Worm (Caenorhabditis elegans) whole organism, L3 larva: ENCODE results near the gene C49C8.5.

Source experiments
- R02D3.7 ChIP-seq: fragments of 150-350 bp; optimal IDR thresholded peaks from 2 replicates; lab custom pipeline; 2014; ENCODE audit warnings: missing biosample characterization, missing genetic modification characterization
- ZK546.5 ChIP-seq: sonication (generic microtip); optimal IDR thresholded peaks from 2 replicates; lab custom pipeline; 2017; ENCODE audit warnings: missing biosample characterization, missing genetic modification characterization
- ceh-16 ChIP-seq: sonication (generic microtip); optimal IDR thresholded peaks from 2 replicates; lab custom pipeline; 2017; ENCODE audit warnings: missing biosample characterization, missing genetic modification characterization
- ceh-28 ChIP-seq: fragments of 150-350 bp; optimal IDR thresholded peaks from 2 replicates; lab custom pipeline; 2014; ENCODE audit warnings: missing biosample characterization, missing genetic modification reagents, missing genetic modification characterization
- ceh-9 ChIP-seq: sonication (generic microtip); optimal IDR thresholded peaks from 2 replicates; lab custom pipeline; 2018; ENCODE audit warnings: missing biosample characterization, missing genetic modification characterization
- daf-12 ChIP-seq: fragments of 150-350 bp; optimal IDR thresholded peaks from 2 replicates; lab custom pipeline; 2014; ENCODE audit warnings: missing biosample characterization, missing genetic modification reagents, missing genetic modification characterization
- egl-27 ChIP-seq: sonication (generic microtip); optimal IDR thresholded peaks from 4 replicates; lab custom pipeline; 2017; ENCODE audit warnings: missing biosample characterization, missing genetic modification reagents, missing genetic modification characterization
- egl-5 ChIP-seq: fragments of 150-350 bp; optimal IDR thresholded peaks from 2 replicates; lab custom pipeline; 2017; ENCODE audit warnings: missing biosample characterization, missing genetic modification reagents, missing genetic modification characterization, inconsistent platforms
- elt-2 ChIP-seq: sonication (generic microtip); optimal IDR thresholded peaks from 2 replicates; lab custom pipeline; 2016; ENCODE audit warnings: missing genetic modification reagents, mild to moderate bottlenecking, missing genetic modification characterization, missing compliant biosample characterization
- elt-3 ChIP-seq, 3 experiments: fragments of 150-350 bp in 1 of 3; sonication (generic microtip) in 2 of 3; optimal IDR thresholded peaks; 2 replicates in 2 of 3; 4 replicates in 1 of 3; lab custom pipeline; 2014 to 2017; ENCODE audit warnings: missing biosample characterization in 3 of 3, missing genetic modification characterization in 3 of 3
- fos-1 ChIP-seq: fragments of 150-350 bp; optimal IDR thresholded peaks from 2 replicates; lab custom pipeline; 2014; ENCODE audit warnings: missing biosample characterization, missing genetic modification characterization
- hmg-11 ChIP-seq: sonication (generic microtip); optimal IDR thresholded peaks from 2 replicates; lab custom pipeline; 2016; ENCODE audit warnings: missing genetic modification characterization, missing compliant biosample characterization
- jun-1 ChIP-seq: fragments of 150-350 bp; optimal IDR thresholded peaks from 2 replicates; lab custom pipeline; 2014; ENCODE audit warnings: missing biosample characterization, missing genetic modification reagents, missing genetic modification characterization
- lin-15B ChIP-seq: fragments of 150-350 bp; optimal IDR thresholded peaks from 2 replicates; lab custom pipeline; 2014; ENCODE audit warnings: missing biosample characterization, missing genetic modification characterization
- lin-39 ChIP-seq: fragments of 150-350 bp; optimal IDR thresholded peaks from 2 replicates; lab custom pipeline; 2018; ENCODE audit warnings: missing biosample characterization, missing genetic modification reagents, missing genetic modification characterization
- lsy-12 ChIP-seq: sonication (generic microtip); optimal IDR thresholded peaks from 2 replicates; lab custom pipeline; 2016; ENCODE audit warnings: mild to moderate bottlenecking, missing genetic modification characterization, missing compliant biosample characterization
- mdl-1 ChIP-seq: fragments of 150-350 bp; optimal IDR thresholded peaks from 2 replicates; lab custom pipeline; 2014; ENCODE audit warnings: missing biosample characterization, missing genetic modification characterization
- mml-1 ChIP-seq: fragments of 150-350 bp; sonication (generic microtip); optimal IDR thresholded peaks from 3 replicates; lab custom pipeline; 2014; ENCODE audit warnings: missing biosample characterization, missing genetic modification characterization
- nfya-1 ChIP-seq: sonication (generic microtip); optimal IDR thresholded peaks from 2 replicates; lab custom pipeline; 2017; ENCODE audit warnings: missing genetic modification characterization, mild to moderate bottlenecking, missing compliant biosample characterization, antibody characterized with exemption, moderate library complexity; ENCODE audit not compliant: insufficient read depth
- nhr-11 ChIP-seq: fragments of 150-350 bp; optimal IDR thresholded peaks from 2 replicates; lab custom pipeline; 2014; ENCODE audit warnings: missing biosample characterization, missing genetic modification characterization
- nhr-237 ChIP-seq: fragments of 150-350 bp; optimal IDR thresholded peaks from 2 replicates; lab custom pipeline; 2014; ENCODE audit warnings: missing biosample characterization, missing genetic modification characterization
- nhr-28 ChIP-seq: fragments of 150-350 bp; optimal IDR thresholded peaks from 2 replicates; lab custom pipeline; 2014; ENCODE audit warnings: missing biosample characterization, missing genetic modification characterization
- nhr-67 ChIP-seq: fragments of 150-350 bp; optimal IDR thresholded peaks from 2 replicates; lab custom pipeline; 2014; ENCODE audit warnings: missing biosample characterization, missing genetic modification characterization
- nhr-76 ChIP-seq: fragments of 150-350 bp; sonication (generic microtip); optimal IDR thresholded peaks from 5 replicates; lab custom pipeline; 2014; ENCODE audit warnings: missing biosample characterization, missing genetic modification characterization
- nhr-77 ChIP-seq: fragments of 150-350 bp; optimal IDR thresholded peaks from 2 replicates; lab custom pipeline; 2014; ENCODE audit warnings: missing biosample characterization, missing genetic modification characterization
- pha-4 ChIP-seq: fragments of 150-350 bp; optimal IDR thresholded peaks from 2 replicates; lab custom pipeline; 2014; ENCODE audit warnings: missing biosample characterization, missing genetic modification reagents, missing genetic modification characterization
- sea-2 ChIP-seq: fragments of 150-350 bp; sonication (generic microtip); optimal IDR thresholded peaks from 4 replicates; lab custom pipeline; 2014; ENCODE audit warnings: missing biosample characterization, missing genetic modification reagents, missing genetic modification characterization
- snpc-4 ChIP-seq: fragments of 150-350 bp; optimal IDR thresholded peaks from 2 replicates; lab custom pipeline; 2014; ENCODE audit warnings: missing biosample characterization, missing genetic modification characterization
- unc-39 ChIP-seq: sonication (generic microtip); optimal IDR thresholded peaks from 4 replicates; lab custom pipeline; 2017; ENCODE audit warnings: missing biosample characterization, missing genetic modification characterization
- ztf-11 ChIP-seq: fragments of 150-350 bp; optimal IDR thresholded peaks from 2 replicates; lab custom pipeline; 2014; ENCODE audit warnings: missing biosample characterization, missing genetic modification characterization
- ztf-4 ChIP-seq: fragments of 150-350 bp; optimal IDR thresholded peaks from 2 replicates; lab custom pipeline; 2014; ENCODE audit warnings: missing biosample characterization, missing genetic modification characterization

The C49C8.5 gene

ce11 chrIV:8673733-8674375 lies 20.4 kb upstream of the C49C8.5 start:
- no peak for TF ChIP-seq mml-1
- no peak for TF ChIP-seq R02D3.7 (tag; lab: Kevin White, UChicago)
- TF ChIP-seq sea-2 (GFP tag; lab: Kevin White, UChicago), result no peak
- no peak for TF ChIP-seq lsy-12 (tag; lab: Kevin White, UChicago)

- TF ChIP-seq lin-15B (tag; lab: Kevin White, UChicago), result no peak
- no peak for TF ChIP-seq daf-12 (tag; lab: Kevin White, UChicago)
- TF ChIP-seq snpc-4 (tag; lab: Kevin White, UChicago), result no peak
- no peak for TF ChIP-seq nhr-77 (tag; lab: Kevin White, UChicago)
- TF ChIP-seq nhr-28 (tag; lab: Kevin White, UChicago), result no peak
- TF ChIP-seq egl-27 (tag; lab: Kevin White, UChicago), result no peak
- no peak for TF ChIP-seq nfya-1 (tag; lab: Kevin White, UChicago)
- TF ChIP-seq ztf-11, result no peak
Observed at ce11 chrIV:8668635-8669034, 15.2 kb upstream of the C49C8.5 start, which contains the start of gene cdh-5. Gene cdh-5 (plus strand): TSS chrIV:8668935.

ce11 chrIV:8665778-8666177 lies 12.3 kb upstream of the C49C8.5 start:
- TF ChIP-seq R02D3.7 (tag; lab: Kevin White, UChicago) (peak; percentile 79), elt-3 (tag; optimal IDR thresholded peaks at IDR 0.05; lab: Kevin White, UChicago) (no peak)

- TF ChIP-seq egl-5 (tag; lab: Kevin White, UChicago) (no peak), ceh-28 (tag; lab: Kevin White, UChicago) (no peak), unc-39 (tag; lab: Kevin White, UChicago) (no peak), R02D3.7 (tag; lab: Kevin White, UChicago) (no peak), fos-1 (tag; lab: Kevin White, UChicago) (no peak), ztf-11 (no peak), nhr-67 (tag; lab: Kevin White, UChicago) (no peak), ceh-16 (tag; lab: Kevin White, UChicago) (no peak), snpc-4 (tag; lab: Kevin White, UChicago) (no peak), nhr-237 (no peak), daf-12 (tag; lab: Kevin White, UChicago) (no peak)
Observed at ce11 chrIV:8658122-8658521, 4.7 kb upstream of the C49C8.5 start, which contains the start of gene C49C8.6. Gene C49C8.6 (minus strand): TSS chrIV:8658222.

- TF ChIP-seq ztf-4 (tag; lab: Kevin White, UChicago), result no peak
- no peak for TF ChIP-seq nhr-28 (tag; lab: Kevin White, UChicago)
- TF ChIP-seq nhr-76 (tag; lab: Kevin White, UChicago), result no peak
- TF ChIP-seq nhr-11 (tag; lab: Kevin White, UChicago), result no peak
- no peak for TF ChIP-seq nhr-67 (tag; lab: Kevin White, UChicago)
- TF ChIP-seq hmg-11 (tag; lab: Kevin White, UChicago), result no peak
- no peak for TF ChIP-seq lin-15B (tag; lab: Kevin White, UChicago)
- TF ChIP-seq mdl-1 (tag; lab: Kevin White, UChicago), result no peak
- TF ChIP-seq elt-2 (tag; lab: Kevin White, UChicago), result peak; percentile 30
- TF ChIP-seq, all 47 proteins: peak for 1
Observed at ce11 chrIV:8654115-8654628, 708 bp upstream of the C49C8.5 start, which contains the start of gene C49C8.1. Gene C49C8.1 (plus strand): TSS chrIV:8654578.

- no peak for TF ChIP-seq jun-1 (tag; lab: Kevin White, UChicago)
Observed at ce11 chrIV:8651835-8652234, 1.6 kb downstream of the C49C8.5 start, which contains the start of gene C49C8.8. Gene C49C8.8 (plus strand): TSS chrIV:8652135.

- TF ChIP-seq ZK546.5 (tag; lab: Kevin White, UChicago), result no peak
- TF ChIP-seq pha-4 (tag; lab: Kevin White, UChicago), result peak; percentile 60
- peak; percentile 56 for TF ChIP-seq elt-2 (tag; lab: Kevin White, UChicago)
- TF ChIP-seq ceh-9, result no peak
- no peak for TF ChIP-seq sea-2 (GFP tag; lab: Kevin White, UChicago)
- TF ChIP-seq lin-39 (tag; lab: Kevin White, UChicago), result no peak
- TF ChIP-seq egl-5 (tag; lab: Kevin White, UChicago), result no peak
- TF ChIP-seq elt-3 (tag; optimal IDR thresholded peaks at IDR 0.05; lab: Kevin White, UChicago), result no peak
Observed at ce11 chrIV:8650696-8651095, 2.8 kb downstream of the C49C8.5 start, which contains the start of gene C49C8.2. Gene C49C8.2 (plus strand): TSS chrIV:8651088.
